Fruit fly (Drosophila melanogaster) Kc167 (cell line): ENCODE data around the gene Ipp.

Experiments used
- Myc ChIP-seq: fragments of >200 bp; optimal IDR thresholded peaks from 2 replicates; lab custom pipeline; 2017; ENCODE audit warnings: missing external identifiers
- Sin3A ChIP-seq: fragments of >200 bp; optimal IDR thresholded peaks from 2 replicates; lab custom pipeline; 2018; ENCODE audit warnings: missing external identifiers
- h ChIP-seq: fragments of >200 bp; optimal IDR thresholded peaks from 3 replicates; lab custom pipeline; 2018; ENCODE audit warnings: missing external identifiers
- insv ChIP-seq: fragments of >200 bp; optimal IDR thresholded peaks from 3 replicates; lab custom pipeline; 2018; ENCODE audit warnings: missing external identifiers
- psq ChIP-seq: fragments of >200 bp; optimal IDR thresholded peaks from 2 replicates; lab custom pipeline; 2017; ENCODE audit warnings: missing external identifiers
- ttk ChIP-seq: sonication (Bioruptor generic); optimal IDR thresholded peaks from 2 replicates; lab custom pipeline; 2017; ENCODE audit warnings: missing external identifiers

dm6 chr3R:13997762-13998161 is 39.2 kb downstream of the Ipp start:
- no peak for TF ChIP-seq psq (lab: Kevin White, UChicago)
- no peak for TF ChIP-seq h (lab: Kevin White, UChicago)
- TF ChIP-seq Myc (lab: Kevin White, UChicago): no peak
- no peak for TF ChIP-seq insv (lab: Kevin White, UChicago)
- no peak for TF ChIP-seq Sin3A (lab: Kevin White, UChicago)
- TF ChIP-seq ttk (lab: Kevin White, UChicago): no peak
